Fruit fly (Drosophila melanogaster) whole organism, adult: ENCODE results near the gene CG12983.

Experiments
- CG11617 ChIP-seq: fragments of 200-800 bp; sonication (Bioruptor generic); optimal IDR thresholded peaks from 2 replicates; lab custom pipeline; 2017; ENCODE audit warnings: mild to moderate bottlenecking, missing biosample characterization, missing genetic modification reagents, missing genetic modification characterization
- CG14711 ChIP-seq: fragments of 200-800 bp; sonication (Bioruptor generic); optimal IDR thresholded peaks from 2 replicates; lab custom pipeline; 2018; ENCODE audit warnings: missing biosample characterization, mild to moderate bottlenecking, missing genetic modification characterization, moderate library complexity
- CG1620 ChIP-seq: fragments of 200-800 bp; sonication (Bioruptor generic); optimal IDR thresholded peaks from 2 replicates; lab custom pipeline; 2016; ENCODE audit warnings: missing biosample characterization, missing genetic modification characterization
- CG33017 ChIP-seq: fragments of 200-800 bp; sonication (Bioruptor generic); optimal IDR thresholded peaks from 2 replicates; lab custom pipeline; 2018; ENCODE audit warnings: missing biosample characterization, mild to moderate bottlenecking, missing genetic modification characterization, moderate library complexity
- CG5204 ChIP-seq: fragments of 200-800 bp; sonication (Bioruptor generic); optimal IDR thresholded peaks from 2 replicates; lab custom pipeline; 2016; ENCODE audit warnings: missing biosample characterization, missing genetic modification characterization
- CG7045 ChIP-seq: fragments of 200-800 bp; sonication (Bioruptor generic); optimal IDR thresholded peaks from 2 replicates; lab custom pipeline; 2017; ENCODE audit warnings: missing biosample characterization, mild to moderate bottlenecking, missing genetic modification characterization
- CG7101 ChIP-seq: fragments of 200-800 bp; sonication (Bioruptor generic); optimal IDR thresholded peaks from 2 replicates; lab custom pipeline; 2018; ENCODE audit warnings: missing biosample characterization, mild to moderate bottlenecking, missing genetic modification characterization, moderate library complexity
- Crg-1 ChIP-seq: fragments of 200-800 bp; sonication (Bioruptor generic); optimal IDR thresholded peaks from 2 replicates; lab custom pipeline; 2016; ENCODE audit warnings: missing biosample characterization, missing genetic modification characterization
- Hr96 ChIP-seq: fragments of 200-800 bp; sonication (Bioruptor generic); optimal IDR thresholded peaks from 2 replicates; lab custom pipeline; 2016; ENCODE audit warnings: missing biosample characterization, missing genetic modification characterization
- cic ChIP-seq: fragments of 200-800 bp; sonication (Bioruptor generic); optimal IDR thresholded peaks from 2 replicates; lab custom pipeline; 2017; ENCODE audit warnings: missing biosample characterization, mild to moderate bottlenecking, missing genetic modification characterization, moderate library complexity
- cnc ChIP-seq, 2 experiments: fragments of >200 bp; optimal IDR thresholded peaks; 2 replicates each; lab custom pipeline; 2017
- ovo ChIP-seq: fragments of 200-800 bp; sonication (Bioruptor generic); optimal IDR thresholded peaks from 2 replicates; lab custom pipeline; 2016; ENCODE audit warnings: missing biosample characterization, missing genetic modification characterization
- pad ChIP-seq: fragments of 200-800 bp; sonication (Bioruptor generic); optimal IDR thresholded peaks from 3 replicates; lab custom pipeline; 2017; ENCODE audit warnings: missing biosample characterization, missing genetic modification characterization, mild to moderate bottlenecking, moderate library complexity, missing genetic modification reagents

- TF ChIP-seq CG5204 (GFP tag; lab: Kevin White, UChicago) = no peak
- TF ChIP-seq ovo = no peak
- TF ChIP-seq CG7045 = no peak
- no peak for TF ChIP-seq CG33017 (tag; lab: Kevin White, UChicago)
- TF ChIP-seq CG7101 (tag; lab: Kevin White, UChicago) = no peak
- TF ChIP-seq Crg-1 (GFP tag; lab: Kevin White, UChicago) = no peak
- no peak for TF ChIP-seq cic (GFP tag; lab: Kevin White, UChicago)
- TF ChIP-seq Hr96 (GFP tag; lab: Kevin White, UChicago) = no peak
- no peak for TF ChIP-seq pad
- no peak for TF ChIP-seq cnc (optimal IDR thresholded peaks at IDR 0.05; lab: Kevin White, UChicago)
- TF ChIP-seq CG11617 (GFP tag; lab: Kevin White, UChicago) = no peak
- TF ChIP-seq CG14711 (tag; lab: Kevin White, UChicago) = peak; percentile 16
- no peak for TF ChIP-seq CG1620 (GFP tag; lab: Kevin White, UChicago)
These were observed 43.0 kb upstream of the CG12983 start for dm6 chr3L:21009405-21010120.
